Worm (Caenorhabditis elegans) whole organism, late embryonic: Measurements from ENCODE around the gene W05H9.4.

ENCODE experiments used
- fkh-10 ChIP-seq: fragments of 150-350 bp; optimal IDR thresholded peaks from 2 replicates; lab custom pipeline; 2014; ENCODE audit warnings: missing biosample characterization, missing genetic modification reagents, missing genetic modification characterization
- lim-6 ChIP-seq: sonication (generic microtip); optimal IDR thresholded peaks from 2 replicates; lab custom pipeline; 2016; ENCODE audit warnings: missing genetic modification characterization, missing compliant biosample characterization
- nhr-11 ChIP-seq: fragments of 150-350 bp; optimal IDR thresholded peaks from 2 replicates; lab custom pipeline; 2014; ENCODE audit warnings: missing biosample characterization, missing genetic modification characterization
- pag-3 ChIP-seq: sonication (generic microtip); optimal IDR thresholded peaks from 2 replicates; lab custom pipeline; 2016; ENCODE audit warnings: missing compliant biosample characterization, missing genetic modification characterization, borderline replicate concordance
- pax-1 ChIP-seq: fragments of 150-350 bp; optimal IDR thresholded peaks from 2 replicates; lab custom pipeline; 2014; ENCODE audit warnings: missing biosample characterization, missing genetic modification characterization
- syd-9 ChIP-seq: sonication (generic microtip); optimal IDR thresholded peaks from 2 replicates; lab custom pipeline; 2016; ENCODE audit warnings: mild to moderate bottlenecking, missing genetic modification characterization, moderate library complexity, missing compliant biosample characterization

- TF ChIP-seq syd-9 (no peak), nhr-11 (tag; lab: Kevin White, UChicago) (no peak), pag-3 (tag; lab: Kevin White, UChicago) (no peak), lim-6 (tag; lab: Kevin White, UChicago) (no peak), fkh-10 (no peak), pax-1 (tag; lab: Kevin White, UChicago) (no peak)
These were observed 47.9 kb downstream of the W05H9.4 start, which contains the start of gene npr-38 for ce11 chrX:6311391-6311790.
